Worm (Caenorhabditis elegans) whole organism, L4 larva: ENCODE data around the gene scl-1.

Experiments
- D1046.2 ChIP-seq: fragments of 200-800 bp; sonication (Bioruptor generic); IDR thresholded peaks from 2 replicates; pipeline ENCODE4 v1.3.6; 2022; ENCODE audit warnings: missing genetic modification characterization, missing compliant biosample characterization
- F44E2.7 ChIP-seq: fragments of 200-800 bp; sonication (Bioruptor generic); IDR thresholded peaks from 2 replicates; pipeline ENCODE4 v2.1.2; 2022; ENCODE audit warnings: missing genetic modification characterization, missing compliant biosample characterization
- F49E8.2 ChIP-seq: sonication (generic microtip); optimal IDR thresholded peaks from 2 replicates; lab custom pipeline; 2016; ENCODE audit warnings: missing compliant biosample characterization, mild to moderate bottlenecking, missing genetic modification characterization, borderline replicate concordance
- T26A8.4 ChIP-seq: fragments of 200-800 bp; sonication (Bioruptor generic); IDR thresholded peaks from 2 replicates; pipeline ENCODE4 v1.3.6; 2022; ENCODE audit warnings: missing genetic modification characterization, missing compliant biosample characterization
- Y5F2A.4 ChIP-seq: fragments of 200-800 bp; sonication (Bioruptor generic); optimal IDR thresholded peaks from 2 replicates; lab custom pipeline; 2018; ENCODE audit warnings: mild to moderate bottlenecking, missing genetic modification characterization, missing compliant biosample characterization
- ZK546.5 ChIP-seq, 2 experiments: sonication (generic microtip); optimal IDR thresholded peaks; 2 replicates each; lab custom pipeline; 2017; ENCODE audit warnings: missing biosample characterization in 2 of 2, missing genetic modification characterization in 2 of 2
- aha-1 ChIP-seq: fragments of 150-350 bp; peaks from one replicate; lab custom pipeline; 2014; ENCODE audit warnings: missing biosample characterization, missing genetic modification characterization
- arid-1 ChIP-seq: fragments of 200-800 bp; sonication (Bioruptor generic); conservative IDR thresholded peaks from 2 replicates; pipeline ENCODE4 v1.3.6; 2022; ENCODE audit warnings: missing genetic modification reagents, missing genetic modification characterization, missing compliant biosample characterization
- attf-4 ChIP-seq: sonication (generic microtip); optimal IDR thresholded peaks from 3 replicates; lab custom pipeline; 2017; ENCODE audit warnings: missing biosample characterization, missing genetic modification characterization
- ceh-32 ChIP-seq: sonication (generic microtip); optimal IDR thresholded peaks from 2 replicates; lab custom pipeline; 2016; ENCODE audit warnings: mild to moderate bottlenecking, missing genetic modification characterization, missing compliant biosample characterization; ENCODE audit not compliant: poor library complexity
- ceh-44 ChIP-seq: fragments of 200-800 bp; sonication (Bioruptor generic); IDR thresholded peaks from 2 replicates; pipeline ENCODE4 v1.3.6; 2022; ENCODE audit warnings: missing genetic modification reagents, missing genetic modification characterization, missing compliant biosample characterization
- ceh-62 ChIP-seq: sonication (generic microtip); optimal IDR thresholded peaks from 2 replicates; lab custom pipeline; 2017; ENCODE audit warnings: missing biosample characterization, missing genetic modification characterization
- ces-1 ChIP-seq: fragments of 150-350 bp; sonication (generic microtip); optimal IDR thresholded peaks from 4 replicates; lab custom pipeline; 2014; ENCODE audit warnings: missing biosample characterization, missing genetic modification reagents, missing genetic modification characterization
- cey-2 ChIP-seq: sonication (generic microtip); optimal IDR thresholded peaks from 3 replicates; lab custom pipeline; 2017; ENCODE audit warnings: missing genetic modification characterization, mild to moderate bottlenecking, missing compliant biosample characterization, antibody characterized with exemption, borderline replicate concordance; ENCODE audit not compliant: insufficient read depth
- daf-12 ChIP-seq: fragments of 150-350 bp; optimal IDR thresholded peaks from 2 replicates; lab custom pipeline; 2014; ENCODE audit warnings: missing biosample characterization, missing genetic modification reagents, missing genetic modification characterization
- daf-19 ChIP-seq: fragments of 200-800 bp; sonication (Bioruptor generic); conservative IDR thresholded peaks from 2 replicates; pipeline ENCODE4 v1.3.6; 2022; ENCODE audit warnings: missing genetic modification characterization, missing compliant biosample characterization
- daf-8 ChIP-seq: fragments of 200-800 bp; sonication (Bioruptor generic); IDR thresholded peaks from 2 replicates; pipeline ENCODE4 v1.3.6; 2022; ENCODE audit warnings: missing genetic modification characterization, missing compliant biosample characterization
- dmd-8 ChIP-seq: fragments of 200-800 bp; sonication (Bioruptor generic); IDR thresholded peaks from 2 replicates; pipeline ENCODE4 v1.3.6; 2022; ENCODE audit warnings: missing genetic modification characterization, missing compliant biosample characterization
- dmd-9 ChIP-seq: fragments of 200-800 bp; sonication (Bioruptor generic); IDR thresholded peaks from 2 replicates; pipeline ENCODE4 v1.3.6; 2022; ENCODE audit warnings: missing genetic modification reagents, missing genetic modification characterization, missing compliant biosample characterization
- dve-1 ChIP-seq: sonication (generic microtip); optimal IDR thresholded peaks from 2 replicates; lab custom pipeline; 2017; ENCODE audit warnings: antibody characterized with exemption, mild to moderate bottlenecking, missing genetic modification characterization, missing compliant biosample characterization; ENCODE audit not compliant: insufficient read depth
- gei-8 ChIP-seq: fragments of 200-800 bp; sonication (Bioruptor generic); optimal IDR thresholded peaks from 2 replicates; lab custom pipeline; 2018; ENCODE audit warnings: mild to moderate bottlenecking, missing genetic modification characterization, missing compliant biosample characterization
- hif-1 ChIP-seq, 2 experiments: sonication (generic microtip); optimal IDR thresholded peaks; 2 replicates each; lab custom pipeline; 2016 to 2017; ENCODE audit warnings: missing compliant biosample characterization in 2 of 2, missing genetic modification characterization in 2 of 2, missing genetic modification reagents in 2 of 2, missing genotype in 2 of 2, mild to moderate bottlenecking in 1 of 2
- hlh-11 ChIP-seq: fragments of 200-800 bp; sonication (Bioruptor generic); optimal IDR thresholded peaks from 2 replicates; lab custom pipeline; 2018; ENCODE audit warnings: mild to moderate bottlenecking, missing genetic modification characterization, missing compliant biosample characterization
- lin-13 ChIP-seq: fragments of 150-350 bp; optimal IDR thresholded peaks from 2 replicates; lab custom pipeline; 2014; ENCODE audit warnings: missing biosample characterization, missing genetic modification reagents, missing genetic modification characterization
- lin-39 ChIP-seq: fragments of 150-350 bp; optimal IDR thresholded peaks from 2 replicates; lab custom pipeline; 2014; ENCODE audit warnings: missing biosample characterization, missing genetic modification reagents, missing genetic modification characterization
- lir-3 ChIP-seq: sonication (generic microtip); optimal IDR thresholded peaks from 2 replicates; lab custom pipeline; 2016; ENCODE audit warnings: mild to moderate bottlenecking, missing genetic modification characterization, missing compliant biosample characterization
- mdl-1 ChIP-seq, 2 experiments: fragments of 150-350 bp in 1 of 2; sonication (generic microtip) in 1 of 2; optimal IDR thresholded peaks; 2 replicates each; lab custom pipeline; 2014 to 2017; ENCODE audit warnings: missing biosample characterization in 2 of 2, missing genetic modification characterization in 2 of 2
- mes-2 ChIP-seq: sonication (generic microtip); optimal IDR thresholded peaks from 2 replicates; lab custom pipeline; 2016; ENCODE audit warnings: missing genotype, mild to moderate bottlenecking, missing genetic modification characterization, missing compliant biosample characterization; ENCODE audit not compliant: poor library complexity, severe bottlenecking
- nhr-102 ChIP-seq: sonication (generic microtip); optimal IDR thresholded peaks from 2 replicates; lab custom pipeline; 2016; ENCODE audit warnings: mild to moderate bottlenecking, missing genetic modification characterization, moderate library complexity, missing compliant biosample characterization
- nhr-11 ChIP-seq: fragments of 150-350 bp; optimal IDR thresholded peaks from 2 replicates; lab custom pipeline; 2014; ENCODE audit warnings: missing biosample characterization, missing genetic modification characterization
- nhr-111 ChIP-seq: fragments of 200-800 bp; sonication (Bioruptor generic); optimal IDR thresholded peaks from 2 replicates; lab custom pipeline; 2018; ENCODE audit warnings: mild to moderate bottlenecking, missing genetic modification characterization, missing compliant biosample characterization
- nhr-25 ChIP-seq: sonication (generic microtip); optimal IDR thresholded peaks from 2 replicates; lab custom pipeline; 2017; ENCODE audit warnings: missing genetic modification characterization, mild to moderate bottlenecking, missing compliant biosample characterization, antibody characterized with exemption, moderate library complexity, borderline replicate concordance; ENCODE audit not compliant: insufficient read depth
- nhr-28 ChIP-seq: fragments of 150-350 bp; optimal IDR thresholded peaks from 2 replicates; lab custom pipeline; 2014; ENCODE audit warnings: missing biosample characterization, missing genetic modification characterization
- nhr-48 ChIP-seq: sonication (generic microtip); optimal IDR thresholded peaks from 2 replicates; lab custom pipeline; 2016; ENCODE audit warnings: mild to moderate bottlenecking, missing genetic modification characterization, missing compliant biosample characterization
- nhr-6 ChIP-seq: fragments of 150-350 bp; optimal IDR thresholded peaks from 2 replicates; lab custom pipeline; 2014; ENCODE audit warnings: missing biosample characterization, missing genetic modification characterization
- nhr-77 ChIP-seq: fragments of 150-350 bp; optimal IDR thresholded peaks from 2 replicates; lab custom pipeline; 2014; ENCODE audit warnings: missing biosample characterization, missing genetic modification characterization
- pha-4 ChIP-seq, 2 experiments: fragments of 150-350 bp in 1 of 2; fragments of 200-800 bp in 1 of 2; sonication (Bioruptor generic) in 1 of 2; IDR thresholded peaks in 1 of 2; optimal IDR thresholded peaks in 1 of 2; 2 replicates each; pipeline versions ENCODE4 v1.3.6 to Lab custom; 2014 to 2022; ENCODE audit warnings: missing genetic modification characterization in 2 of 2, missing genetic modification reagents in 2 of 2, missing biosample characterization in 1 of 2, missing compliant biosample characterization in 1 of 2
- pqm-1 ChIP-seq: sonication (generic microtip); optimal IDR thresholded peaks from 2 replicates; lab custom pipeline; 2017; ENCODE audit warnings: missing biosample characterization, missing genetic modification characterization
- spr-3 ChIP-seq: fragments of 200-800 bp; sonication (Bioruptor generic); optimal IDR thresholded peaks from 2 replicates; lab custom pipeline; 2018; ENCODE audit warnings: mild to moderate bottlenecking, missing genetic modification characterization, missing compliant biosample characterization
- tra-1 ChIP-seq: fragments of 200-800 bp; sonication (Bioruptor generic); IDR thresholded peaks from 2 replicates; pipeline ENCODE4 v1.3.6; 2022; ENCODE audit warnings: missing genetic modification reagents, missing genetic modification characterization, missing compliant biosample characterization
- unc-62 ChIP-seq, 3 experiments: fragments of 150-350 bp in 1 of 3; sonication (generic microtip); optimal IDR thresholded peaks in 2 of 3; peaks in 1 of 3; 1 replicate in 1 of 3; 2 replicates in 2 of 3; lab custom pipeline; 2014 to 2017; ENCODE audit warnings: missing biosample characterization in 3 of 3, missing genetic modification characterization in 3 of 3, missing genetic modification reagents in 3 of 3, missing genotype in 1 of 3
- vab-7 ChIP-seq: fragments of 200-800 bp; sonication (Bioruptor generic); IDR thresholded peaks from 2 replicates; pipeline ENCODE4 v1.3.6; 2022; ENCODE audit warnings: missing genetic modification reagents, missing genetic modification characterization, missing compliant biosample characterization
- zag-1 ChIP-seq: fragments of 150-350 bp; optimal IDR thresholded peaks from 2 replicates; lab custom pipeline; 2014; ENCODE audit warnings: missing biosample characterization, missing genetic modification characterization
- zfp-2 ChIP-seq: sonication (generic microtip); optimal IDR thresholded peaks from 2 replicates; lab custom pipeline; 2016; ENCODE audit warnings: mild to moderate bottlenecking, missing genetic modification characterization, missing compliant biosample characterization
- zip-2 ChIP-seq: fragments of 150-350 bp; optimal IDR thresholded peaks from 2 replicates; lab custom pipeline; 2014; ENCODE audit warnings: missing biosample characterization, missing genetic modification characterization
- ztf-7 ChIP-seq: fragments of 150-350 bp; optimal IDR thresholded peaks from 2 replicates; lab custom pipeline; 2014; ENCODE audit warnings: missing biosample characterization, missing genetic modification characterization

scl-1 gene

ce11 chrIV:13030467-13031299 is 25.4 kb upstream of the scl-1 start:
- TF ChIP-seq zag-1 (tag; lab: Kevin White, UChicago): no peak
- peak in 1 of 2 experiments; percentile 85 for TF ChIP-seq unc-62 (GFP tag; optimal IDR thresholded peaks at IDR 0.05 in 1 of 2; lab: Kevin White, UChicago)
- no peak for TF ChIP-seq unc-62 (tag; optimal IDR thresholded peaks at IDR 0.05; lab: Kevin White, UChicago)
- no peak for TF ChIP-seq lin-13
- peak; percentile 6 for TF ChIP-seq nhr-28
- TF ChIP-seq lin-39 (tag; lab: Kevin White, UChicago): no peak
- peak; percentile 52 for TF ChIP-seq aha-1 (tag; lab: Kevin White, UChicago)
- TF ChIP-seq nhr-48 (tag; lab: Kevin White, UChicago): no peak
- TF ChIP-seq nhr-25: peak; percentile 52
- no peak for TF ChIP-seq nhr-77 (tag; lab: Kevin White, UChicago)
- TF ChIP-seq ceh-32 (tag; lab: Kevin White, UChicago): no peak
- TF ChIP-seq T26A8.4: no peak
- TF ChIP-seq arid-1: no peak
- TF ChIP-seq ztf-7 (tag; lab: Kevin White, UChicago): no peak
- TF ChIP-seq hlh-11 (tag; lab: Kevin White, UChicago): peak; percentile 29
- 0 out of 2 replicates have a peak, but pooled peaks have one; percentile 50 for TF ChIP-seq daf-19
- no peak for TF ChIP-seq F44E2.7 (GFP tag; lab: Robert Waterston, UW)

ce11 chrIV:13032153-13032552 is 24.0 kb upstream of the scl-1 start:
- no peak for TF ChIP-seq dmd-8 (GFP tag; lab: Robert Waterston, UW)
- TF ChIP-seq aha-1 (tag; lab: Kevin White, UChicago): peak; percentile 70
- no peak for TF ChIP-seq tra-1 (GFP tag; lab: Robert Waterston, UW)
- no peak for TF ChIP-seq dmd-9 (GFP tag; lab: Robert Waterston, UW)
- TF ChIP-seq pqm-1 (tag; lab: Kevin White, UChicago): peak; percentile 28
- peak; percentile 21 for TF ChIP-seq nhr-28
- TF ChIP-seq mdl-1 (tag; optimal IDR thresholded peaks at IDR 0.05; lab: Kevin White, UChicago): peak in 1 of 2 experiments; percentile 12
- TF ChIP-seq nhr-48 (tag; lab: Kevin White, UChicago): no peak
- no peak for TF ChIP-seq nhr-11 (tag; lab: Kevin White, UChicago)
- no peak for TF ChIP-seq nhr-6 (tag; lab: Kevin White, UChicago)
- no peak for TF ChIP-seq pha-4 (GFP tag; IDR thresholded peaks at IDR 0.05; lab: Robert Waterston, UW)
- TF ChIP-seq pha-4 (tag; optimal IDR thresholded peaks at IDR 0.05; lab: Kevin White, UChicago): no peak
- TF ChIP-seq ces-1: no peak
- no peak for TF ChIP-seq mes-2 (tag; lab: Kevin White, UChicago)
- TF ChIP-seq zip-2 (tag; lab: Kevin White, UChicago): no peak
- no peak for TF ChIP-seq ceh-44 (GFP tag; lab: Robert Waterston, UW)
- TF ChIP-seq ZK546.5 (tag; optimal IDR thresholded peaks at IDR 0.05; lab: Kevin White, UChicago): no peak
- no peak for TF ChIP-seq spr-3 (GFP tag; lab: Kevin White, UChicago)
- TF ChIP-seq attf-4 (tag; lab: Kevin White, UChicago): no peak
- TF ChIP-seq lir-3: no peak
- peak; percentile 61 for TF ChIP-seq dve-1 (tag; lab: Kevin White, UChicago)
- TF ChIP-seq hif-1 (tag; optimal IDR thresholded peaks at IDR 0.05; lab: Kevin White, UChicago): no peak
- no peak for TF ChIP-seq gei-8 (GFP tag; lab: Kevin White, UChicago)
- no peak for TF ChIP-seq Y5F2A.4 (GFP tag; lab: Kevin White, UChicago)
- TF ChIP-seq hlh-11 (tag; lab: Kevin White, UChicago): peak; percentile 28
- TF ChIP-seq lin-13: no peak
- TF ChIP-seq D1046.2 (GFP tag; lab: Robert Waterston, UW): no peak
- TF ChIP-seq daf-8: no peak
- no peak for TF ChIP-seq daf-12 (tag; lab: Kevin White, UChicago)
- TF ChIP-seq cey-2 (tag; lab: Kevin White, UChicago): no peak
- no peak for TF ChIP-seq F49E8.2
- no peak for TF ChIP-seq ceh-62 (tag; lab: Kevin White, UChicago)
- TF ChIP-seq nhr-25: no peak
- TF ChIP-seq nhr-102: no peak
- no peak for TF ChIP-seq zfp-2
- TF ChIP-seq daf-19: no peak
- no peak for TF ChIP-seq vab-7 (GFP tag; lab: Robert Waterston, UW)
- no peak for TF ChIP-seq nhr-111 (GFP tag; lab: Kevin White, UChicago)
